Worm (Caenorhabditis elegans) whole organism, L4 larva: ENCODE measurements around the gene trcs-1.

Experiments
- F26F4.8 ChIP-seq: fragments of 200-800 bp; sonication (Bioruptor generic); conservative IDR thresholded peaks from 2 replicates; pipeline ENCODE4 v1.3.6; 2022; ENCODE audit warnings: missing genetic modification characterization, missing compliant biosample characterization
- R02D3.7 ChIP-seq: fragments of 150-350 bp; sonication (generic microtip); optimal IDR thresholded peaks from 3 replicates; lab custom pipeline; 2014; ENCODE audit warnings: missing biosample characterization, missing genetic modification characterization
- Y75B8A.6 ChIP-seq: fragments of 200-800 bp; sonication (Bioruptor generic); IDR thresholded peaks from 2 replicates; pipeline ENCODE4 v1.3.6; 2022; ENCODE audit warnings: missing genetic modification reagents, missing genetic modification characterization, missing compliant biosample characterization
- ama-1 ChIP-seq: fragments of 150-350 bp; optimal IDR thresholded peaks from 2 replicates; lab custom pipeline; 2014; ENCODE audit warnings: inconsistent platforms, mixed read lengths
- arid-1 ChIP-seq: fragments of 200-800 bp; sonication (Bioruptor generic); conservative IDR thresholded peaks from 2 replicates; pipeline ENCODE4 v1.3.6; 2022; ENCODE audit warnings: missing genetic modification reagents, missing genetic modification characterization, missing compliant biosample characterization
- ceh-44 ChIP-seq: fragments of 200-800 bp; sonication (Bioruptor generic); IDR thresholded peaks from 2 replicates; pipeline ENCODE4 v1.3.6; 2022; ENCODE audit warnings: missing genetic modification reagents, missing genetic modification characterization, missing compliant biosample characterization
- daf-16 ChIP-seq, 3 experiments: sonication (generic microtip); optimal IDR thresholded peaks; 2 replicates each; lab custom pipeline; 2016 to 2017; ENCODE audit warnings: missing genetic modification characterization in 3 of 3, missing genetic modification reagents in 3 of 3, mild to moderate bottlenecking in 2 of 3, missing compliant biosample characterization in 2 of 3, missing biosample characterization in 1 of 3, moderate library complexity in 1 of 3
- dmd-9 ChIP-seq: fragments of 200-800 bp; sonication (Bioruptor generic); IDR thresholded peaks from 2 replicates; pipeline ENCODE4 v1.3.6; 2022; ENCODE audit warnings: missing genetic modification reagents, missing genetic modification characterization, missing compliant biosample characterization
- egl-27 ChIP-seq: sonication (generic microtip); optimal IDR thresholded peaks from 3 replicates; lab custom pipeline; 2017; ENCODE audit warnings: missing biosample characterization, missing genetic modification reagents, missing genetic modification characterization
- egl-43 ChIP-seq: fragments of 200-800 bp; sonication (Bioruptor generic); IDR thresholded peaks from 2 replicates; pipeline ENCODE4 v1.3.6; 2022; ENCODE audit warnings: missing genetic modification reagents, missing genetic modification characterization, missing compliant biosample characterization
- hmg-1.1 ChIP-seq: fragments of 200-800 bp; sonication (Bioruptor generic); IDR thresholded peaks from 2 replicates; pipeline ENCODE4 v1.3.6; 2022; ENCODE audit warnings: missing genetic modification reagents, missing genetic modification characterization, missing compliant biosample characterization
- lin-1 ChIP-seq: fragments of 200-800 bp; sonication (Bioruptor generic); IDR thresholded peaks from 2 replicates; pipeline ENCODE4 v1.3.6; 2022; ENCODE audit warnings: missing genetic modification reagents, missing genetic modification characterization, missing compliant biosample characterization
- lin-13 ChIP-seq: fragments of 150-350 bp; optimal IDR thresholded peaks from 2 replicates; lab custom pipeline; 2014; ENCODE audit warnings: missing biosample characterization, missing genetic modification reagents, missing genetic modification characterization
- lin-15B ChIP-seq: fragments of 150-350 bp; sonication (generic microtip); optimal IDR thresholded peaks from 3 replicates; lab custom pipeline; 2014; ENCODE audit warnings: missing biosample characterization, missing genetic modification characterization
- lin-38 ChIP-seq: fragments of 200-800 bp; sonication (Bioruptor generic); IDR thresholded peaks from 2 replicates; pipeline ENCODE4 v1.3.6; 2022; ENCODE audit warnings: missing genetic modification reagents, missing genetic modification characterization, missing compliant biosample characterization
- lir-3 ChIP-seq: sonication (generic microtip); optimal IDR thresholded peaks from 2 replicates; lab custom pipeline; 2016; ENCODE audit warnings: mild to moderate bottlenecking, missing genetic modification characterization, missing compliant biosample characterization
- lsy-2 ChIP-seq, 2 experiments: fragments of 150-350 bp in 1 of 2; sonication (generic microtip) in 1 of 2; optimal IDR thresholded peaks; 2 replicates each; lab custom pipeline; 2014 to 2017; ENCODE audit warnings: missing biosample characterization in 2 of 2, missing genetic modification characterization in 2 of 2
- mdl-1 ChIP-seq, 2 experiments: fragments of 150-350 bp in 1 of 2; sonication (generic microtip) in 1 of 2; optimal IDR thresholded peaks; 2 replicates each; lab custom pipeline; 2014 to 2017; ENCODE audit warnings: missing biosample characterization in 2 of 2, missing genetic modification characterization in 2 of 2
- mdt-29 ChIP-seq: fragments of 200-800 bp; sonication (Bioruptor generic); IDR thresholded peaks from 2 replicates; pipeline ENCODE4 v1.3.6; 2022; ENCODE audit warnings: missing genetic modification reagents, missing genetic modification characterization, missing compliant biosample characterization
- mes-2 ChIP-seq: sonication (generic microtip); optimal IDR thresholded peaks from 2 replicates; lab custom pipeline; 2016; ENCODE audit warnings: missing genotype, mild to moderate bottlenecking, missing genetic modification characterization, missing compliant biosample characterization; ENCODE audit not compliant: poor library complexity, severe bottlenecking
- mxl-2 ChIP-seq: fragments of 200-800 bp; sonication (Bioruptor generic); conservative IDR thresholded peaks from 2 replicates; pipeline ENCODE4 v1.3.6; 2022; ENCODE audit warnings: missing genetic modification reagents, missing genetic modification characterization, missing compliant biosample characterization
- mxl-3 ChIP-seq: fragments of 200-800 bp; sonication (Bioruptor generic); optimal IDR thresholded peaks from 2 replicates; lab custom pipeline; 2018; ENCODE audit warnings: mild to moderate bottlenecking, missing genetic modification characterization, missing compliant biosample characterization
- nhr-102 ChIP-seq: sonication (generic microtip); optimal IDR thresholded peaks from 2 replicates; lab custom pipeline; 2016; ENCODE audit warnings: mild to moderate bottlenecking, missing genetic modification characterization, moderate library complexity, missing compliant biosample characterization
- nhr-28 ChIP-seq: fragments of 150-350 bp; optimal IDR thresholded peaks from 2 replicates; lab custom pipeline; 2014; ENCODE audit warnings: missing biosample characterization, missing genetic modification characterization
- nhr-42 ChIP-seq: fragments of 200-800 bp; sonication (Bioruptor generic); IDR thresholded peaks from 2 replicates; pipeline ENCODE4 v1.3.6; 2022; ENCODE audit warnings: missing genetic modification characterization, missing compliant biosample characterization
- nhr-77 ChIP-seq: fragments of 150-350 bp; optimal IDR thresholded peaks from 2 replicates; lab custom pipeline; 2014; ENCODE audit warnings: missing biosample characterization, missing genetic modification characterization
- pha-4 ChIP-seq, 2 experiments: fragments of 150-350 bp in 1 of 2; fragments of 200-800 bp in 1 of 2; sonication (Bioruptor generic) in 1 of 2; IDR thresholded peaks in 1 of 2; optimal IDR thresholded peaks in 1 of 2; 2 replicates each; pipeline versions ENCODE4 v1.3.6 to Lab custom; 2014 to 2022; ENCODE audit warnings: missing genetic modification characterization in 2 of 2, missing genetic modification reagents in 2 of 2, missing biosample characterization in 1 of 2, missing compliant biosample characterization in 1 of 2
- saeg-2 ChIP-seq: fragments of 200-800 bp; sonication (Bioruptor generic); IDR thresholded peaks from 2 replicates; pipeline ENCODE4 v1.3.6; 2022; ENCODE audit warnings: missing genetic modification reagents, missing genetic modification characterization, missing compliant biosample characterization
- sdz-12 ChIP-seq: fragments of 200-800 bp; sonication (Bioruptor generic); optimal IDR thresholded peaks from 2 replicates; lab custom pipeline; 2018; ENCODE audit warnings: mild to moderate bottlenecking, missing genetic modification characterization, missing compliant biosample characterization
- skn-1 ChIP-seq: fragments of 150-350 bp; optimal IDR thresholded peaks from 2 replicates; lab custom pipeline; 2014; ENCODE audit warnings: missing biosample characterization, missing genetic modification characterization
- spr-3 ChIP-seq: fragments of 200-800 bp; sonication (Bioruptor generic); optimal IDR thresholded peaks from 2 replicates; lab custom pipeline; 2018; ENCODE audit warnings: mild to moderate bottlenecking, missing genetic modification characterization, missing compliant biosample characterization
- unc-130 ChIP-seq: sonication (generic microtip); optimal IDR thresholded peaks from 2 replicates; lab custom pipeline; 2016; ENCODE audit warnings: missing genetic modification reagents, missing genetic modification characterization, missing compliant biosample characterization
- unc-39 ChIP-seq: sonication (generic microtip); optimal IDR thresholded peaks from 2 replicates; lab custom pipeline; 2017; ENCODE audit warnings: missing biosample characterization, missing genetic modification characterization
- unc-62 ChIP-seq, 3 experiments: fragments of 150-350 bp in 1 of 3; sonication (generic microtip); optimal IDR thresholded peaks in 2 of 3; peaks in 1 of 3; 1 replicate in 1 of 3; 2 replicates in 2 of 3; lab custom pipeline; 2014 to 2017; ENCODE audit warnings: missing biosample characterization in 3 of 3, missing genetic modification characterization in 3 of 3, missing genetic modification reagents in 3 of 3, missing genotype in 1 of 3
- zip-11 ChIP-seq: fragments of 200-800 bp; sonication (Bioruptor generic); IDR thresholded peaks from 2 replicates; pipeline ENCODE4 v1.3.6; 2022; ENCODE audit warnings: missing genetic modification characterization, missing compliant biosample characterization
- ztf-11 ChIP-seq: fragments of 150-350 bp; optimal IDR thresholded peaks from 2 replicates; lab custom pipeline; 2014; ENCODE audit warnings: missing biosample characterization, missing genetic modification characterization

The trcs-1 gene

ce11 chrIV:9622272-9622671 lies 33.6 kb upstream of the trcs-1 start, which contains the start of gene W09C2.7:
W09C2.7 (minus strand) TSS chrIV:9622372.
- no peak for TF ChIP-seq ceh-44 (GFP tag; lab: Robert Waterston, UW)
- TF ChIP-seq sdz-12 (GFP tag; lab: Kevin White, UChicago), result no peak
- no peak for TF ChIP-seq F26F4.8
- no peak for TF ChIP-seq nhr-77 (tag; lab: Kevin White, UChicago)
- no peak for TF ChIP-seq nhr-28 (tag; lab: Kevin White, UChicago)
- TF ChIP-seq nhr-102 (tag; lab: Kevin White, UChicago), result no peak
- no peak for TF ChIP-seq unc-130
- no peak for TF ChIP-seq mxl-3 (GFP tag; lab: Kevin White, UChicago)
- TF ChIP-seq lin-1, result no peak
- TF ChIP-seq egl-43 (GFP tag; lab: Robert Waterston, UW), result no peak
- no peak for TF ChIP-seq dmd-9 (GFP tag; lab: Robert Waterston, UW)
- TF ChIP-seq skn-1 (tag; lab: Kevin White, UChicago), result no peak
- no peak for TF ChIP-seq mdt-29 (GFP tag; lab: Robert Waterston, UW)
- no peak for TF ChIP-seq lin-13
- no peak for TF ChIP-seq pha-4 (GFP tag; IDR thresholded peaks at IDR 0.05; lab: Robert Waterston, UW)
- no peak for TF ChIP-seq pha-4 (tag; optimal IDR thresholded peaks at IDR 0.05; lab: Kevin White, UChicago)
- no peak for TF ChIP-seq ztf-11 (tag; lab: Kevin White, UChicago)
- no peak for TF ChIP-seq saeg-2 (GFP tag; lab: Robert Waterston, UW)
- TF ChIP-seq arid-1 (GFP tag; lab: Robert Waterston, UW), result no peak

DNA sequence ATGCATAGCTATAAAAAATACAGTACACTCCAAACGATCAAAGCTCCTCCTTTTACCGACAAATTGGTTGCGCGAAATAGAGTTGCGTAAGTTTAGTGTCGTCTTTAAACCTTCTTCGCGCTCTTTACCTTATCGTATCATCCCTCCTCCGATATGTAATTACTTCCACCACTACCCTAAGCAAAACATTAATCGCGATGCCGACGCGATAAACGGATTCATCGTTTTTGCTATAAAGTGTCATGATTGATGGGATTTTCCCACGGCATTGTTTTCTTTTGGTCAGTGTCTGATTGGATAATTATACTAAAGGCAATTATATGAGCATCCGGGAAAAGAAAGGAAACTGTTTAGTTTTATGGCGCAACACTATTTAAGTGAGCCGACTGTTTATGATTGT lies 30.2 kb upstream of the trcs-1 start:
- TF ChIP-seq mdl-1 (tag; optimal IDR thresholded peaks at IDR 0.05; lab: Kevin White, UChicago) (no peak), unc-62 (GFP tag; optimal IDR thresholded peaks at IDR 0.05 in 1 of 2; lab: Kevin White, UChicago) (peak in 1 of 2 experiments; percentile 12), unc-62 (tag; optimal IDR thresholded peaks at IDR 0.05; lab: Kevin White, UChicago) (no peak), saeg-2 (GFP tag; lab: Robert Waterston, UW) (no peak)

ce11 chrIV:9618015-9618414 lies 29.4 kb upstream of the trcs-1 start:
- no peak for TF ChIP-seq unc-39
- TF ChIP-seq ceh-44 (GFP tag; lab: Robert Waterston, UW), result no peak
- TF ChIP-seq mes-2 (tag; lab: Kevin White, UChicago), result no peak
- 0 out of 2 replicates have a peak, but pooled peaks have one; percentile 12 for TF ChIP-seq hmg-1.1 (GFP tag; lab: Robert Waterston, UW)
- peak in 1 of 2 experiments; percentile 49 for TF ChIP-seq unc-62 (GFP tag; optimal IDR thresholded peaks at IDR 0.05 in 1 of 2; lab: Kevin White, UChicago)
- TF ChIP-seq unc-62 (tag; optimal IDR thresholded peaks at IDR 0.05; lab: Kevin White, UChicago), result no peak
- TF ChIP-seq spr-3 (GFP tag; lab: Kevin White, UChicago), result no peak
- TF ChIP-seq lir-3 (tag; lab: Kevin White, UChicago), result no peak

ce11 chrIV:9617358-9617757 lies 28.7 kb upstream of the trcs-1 start:
- TF ChIP-seq unc-62 (GFP tag; optimal IDR thresholded peaks at IDR 0.05 in 1 of 2; lab: Kevin White, UChicago), result peak in 1 of 2 experiments; percentile 88
- no peak for TF ChIP-seq unc-62 (tag; optimal IDR thresholded peaks at IDR 0.05; lab: Kevin White, UChicago)
- TF ChIP-seq lsy-2 (tag; optimal IDR thresholded peaks at IDR 0.05; lab: Kevin White, UChicago), result no peak

DNA sequence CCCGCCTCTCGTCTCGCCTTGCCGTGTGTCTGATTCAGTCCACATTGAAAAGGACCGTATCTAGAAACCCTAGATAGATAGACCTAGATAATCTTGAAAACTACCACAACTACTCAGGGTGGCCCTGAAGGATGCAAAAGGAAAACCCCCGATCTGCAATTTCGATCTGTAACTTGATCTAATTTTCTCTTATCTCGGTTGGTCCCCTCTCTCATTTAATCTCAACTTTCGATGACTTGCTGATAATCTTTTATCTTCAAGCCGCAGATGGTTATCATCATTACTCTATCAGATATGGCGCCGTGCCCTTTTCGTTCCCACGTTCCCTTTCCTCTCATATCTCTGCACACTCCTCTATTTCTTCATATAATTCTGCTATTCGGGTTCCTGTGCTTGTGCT lies 26.9 kb upstream of the trcs-1 start:
- TF ChIP-seq daf-16 (GFP tag; optimal IDR thresholded peaks at IDR 0.05; lab: Kevin White, UChicago) (no peak), daf-16 (tag; optimal IDR thresholded peaks at IDR 0.05; lab: Kevin White, UChicago) (no peak), Y75B8A.6 (GFP tag; lab: Robert Waterston, UW) (no peak), mxl-3 (GFP tag; lab: Kevin White, UChicago) (no peak), nhr-102 (tag; lab: Kevin White, UChicago) (no peak), R02D3.7 (tag; lab: Kevin White, UChicago) (no peak), mxl-2 (GFP tag; lab: Robert Waterston, UW) (no peak), nhr-42 (GFP tag; lab: Robert Waterston, UW) (no peak), lin-38 (GFP tag; lab: Robert Waterston, UW) (no peak), ama-1 (lab: Kevin White, UChicago) (no peak), egl-27 (no peak), zip-11 (GFP tag; lab: Robert Waterston, UW) (no peak), lsy-2 (tag; optimal IDR thresholded peaks at IDR 0.05; lab: Kevin White, UChicago) (no peak), lin-15B (tag; lab: Kevin White, UChicago) (no peak), lin-1 (no peak)
